Worm (Caenorhabditis elegans): Measurements from ENCODE around the gene odr-4.

odr-4 gene

ce11 chrIII:6756769-6757168 is 26.2 kb downstream of the odr-4 start:
- TF ChIP-seq pha-4 (tag; optimal IDR thresholded peaks at IDR 0.05) (no peak), skn-1 (tag; optimal IDR thresholded peaks at IDR 0.05) (no peak), hmg-11 (tag; optimal IDR thresholded peaks at IDR 0.05) (no peak), nhr-237 (tag; optimal IDR thresholded peaks at IDR 0.05) (no peak), nhr-67 (tag; optimal IDR thresholded peaks at IDR 0.05) (no peak), mml-1 (tag; optimal IDR thresholded peaks at IDR 0.05) (no peak), unc-39 (tag; optimal IDR thresholded peaks at IDR 0.05) (no peak), elt-3 (tag; optimal IDR thresholded peaks at IDR 0.05) (no peak), snpc-4 (tag; optimal IDR thresholded peaks at IDR 0.05) (no peak), ztf-11 (tag; optimal IDR thresholded peaks at IDR 0.05) (no peak), nhr-11 (tag; optimal IDR thresholded peaks at IDR 0.05) (no peak), elt-2 (tag; optimal IDR thresholded peaks at IDR 0.05) (no peak), nhr-28 (tag; optimal IDR thresholded peaks at IDR 0.05) (no peak), daf-12 (tag; optimal IDR thresholded peaks at IDR 0.05) (no peak), ama-1 (optimal IDR thresholded peaks at IDR 0.05) (no peak)

All from whole organism, L3 larva.